Worm (Caenorhabditis elegans) whole organism, late embryonic: ENCODE measurements around the gene ZK1307.9.

Source experiments
- C08G9.2 ChIP-seq: sonication (generic microtip); optimal IDR thresholded peaks from 2 replicates; lab custom pipeline; 2016; ENCODE audit warnings: mild to moderate bottlenecking, missing genetic modification characterization, moderate library complexity, missing compliant biosample characterization
- F13H6.1 ChIP-seq: sonication (generic microtip); optimal IDR thresholded peaks from 2 replicates; lab custom pipeline; 2016; ENCODE audit warnings: missing genetic modification characterization, missing compliant biosample characterization
- K02D7.2 ChIP-seq: sonication (generic microtip); optimal IDR thresholded peaks from 2 replicates; lab custom pipeline; 2017; ENCODE audit warnings: mild to moderate bottlenecking, missing genetic modification characterization, missing compliant biosample characterization
- K09A11.1 ChIP-seq: sonication (generic microtip); optimal IDR thresholded peaks from 2 replicates; lab custom pipeline; 2017; ENCODE audit warnings: antibody characterized with exemption, mild to moderate bottlenecking, missing genetic modification characterization, missing compliant biosample characterization; ENCODE audit not compliant: insufficient read depth
- Y22D7AL.16 ChIP-seq: sonication (generic microtip); optimal IDR thresholded peaks from 2 replicates; lab custom pipeline; 2016; ENCODE audit warnings: missing genetic modification characterization, missing compliant biosample characterization
- ahr-1 ChIP-seq: sonication (generic microtip); optimal IDR thresholded peaks from 2 replicates; lab custom pipeline; 2016; ENCODE audit warnings: missing genetic modification characterization, missing compliant biosample characterization
- ama-1 ChIP-seq: fragments of 150-350 bp; optimal IDR thresholded peaks from 2 replicates; lab custom pipeline; 2014
- ceh-22 ChIP-seq: sonication (generic microtip); optimal IDR thresholded peaks from 2 replicates; lab custom pipeline; 2017; ENCODE audit warnings: missing biosample characterization, missing genetic modification characterization
- ceh-30 ChIP-seq: fragments of 150-350 bp; optimal IDR thresholded peaks from 2 replicates; lab custom pipeline; 2014; ENCODE audit warnings: missing biosample characterization, missing genetic modification characterization
- ceh-31 ChIP-seq: sonication (generic microtip); optimal IDR thresholded peaks from 2 replicates; lab custom pipeline; 2016; ENCODE audit warnings: missing genetic modification characterization, missing compliant biosample characterization
- ceh-48 ChIP-seq: sonication (generic microtip); optimal IDR thresholded peaks from 2 replicates; lab custom pipeline; 2016; ENCODE audit warnings: missing genetic modification characterization, inconsistent platforms, missing compliant biosample characterization
- ceh-6 ChIP-seq: fragments of 200-800 bp; sonication (Bioruptor generic); optimal IDR thresholded peaks from 2 replicates; lab custom pipeline; 2018; ENCODE audit warnings: mild to moderate bottlenecking, missing genetic modification characterization, missing compliant biosample characterization
- dmd-4 ChIP-seq: sonication (generic microtip); optimal IDR thresholded peaks from 2 replicates; lab custom pipeline; 2016; ENCODE audit warnings: borderline replicate concordance, missing genetic modification characterization, missing compliant biosample characterization
- elt-2 ChIP-seq: sonication (generic microtip); optimal IDR thresholded peaks from 2 replicates; lab custom pipeline; 2016; ENCODE audit warnings: missing genetic modification reagents, missing genetic modification characterization, missing compliant biosample characterization
- ets-4 ChIP-seq: sonication (generic microtip); optimal IDR thresholded peaks from 2 replicates; lab custom pipeline; 2016; ENCODE audit warnings: missing genetic modification characterization, missing compliant biosample characterization
- eyg-1 ChIP-seq: sonication (generic microtip); optimal IDR thresholded peaks from 2 replicates; lab custom pipeline; 2016; ENCODE audit warnings: missing genotype, missing genetic modification characterization, missing compliant biosample characterization
- fkh-10 ChIP-seq: fragments of 150-350 bp; optimal IDR thresholded peaks from 2 replicates; lab custom pipeline; 2014; ENCODE audit warnings: missing biosample characterization, missing genetic modification reagents, missing genetic modification characterization
- gmeb-2 ChIP-seq: sonication (generic microtip); optimal IDR thresholded peaks from 2 replicates; lab custom pipeline; 2016; ENCODE audit warnings: missing genetic modification characterization, inconsistent platforms, missing compliant biosample characterization
- hlh-13 ChIP-seq: fragments of 200-800 bp; sonication (Bioruptor generic); optimal IDR thresholded peaks from 2 replicates; lab custom pipeline; 2018; ENCODE audit warnings: mild to moderate bottlenecking, missing genetic modification characterization, missing compliant biosample characterization
- hlh-15 ChIP-seq: sonication (generic microtip); optimal IDR thresholded peaks from 2 replicates; lab custom pipeline; 2016; ENCODE audit warnings: missing genetic modification characterization, missing compliant biosample characterization
- hlh-30 ChIP-seq: sonication (generic microtip); optimal IDR thresholded peaks from 2 replicates; lab custom pipeline; 2017; ENCODE audit warnings: antibody characterized with exemption, missing genetic modification characterization, missing compliant biosample characterization; ENCODE audit not compliant: insufficient read depth
- hlh-6 ChIP-seq: sonication (generic microtip); optimal IDR thresholded peaks from 2 replicates; lab custom pipeline; 2016; ENCODE audit warnings: missing genotype, missing genetic modification characterization, missing compliant biosample characterization
- lin-11 ChIP-seq: fragments of 200-800 bp; sonication (Bioruptor generic); optimal IDR thresholded peaks from 2 replicates; lab custom pipeline; 2018; ENCODE audit warnings: mild to moderate bottlenecking, missing genetic modification characterization, missing compliant biosample characterization
- nfya-1 ChIP-seq: sonication (generic microtip); optimal IDR thresholded peaks from 2 replicates; lab custom pipeline; 2017; ENCODE audit warnings: missing genetic modification characterization, mild to moderate bottlenecking, missing compliant biosample characterization, antibody characterized with exemption, moderate library complexity
- pqm-1 ChIP-seq: sonication (generic microtip); optimal IDR thresholded peaks from 2 replicates; lab custom pipeline; 2016; ENCODE audit warnings: missing genetic modification characterization, missing compliant biosample characterization
- rnt-1 ChIP-seq: sonication (generic microtip); optimal IDR thresholded peaks from 2 replicates; lab custom pipeline; 2016; ENCODE audit warnings: missing genetic modification characterization, missing compliant biosample characterization
- sox-2 ChIP-seq: fragments of 200-800 bp; sonication (Bioruptor generic); IDR thresholded peaks from 2 replicates; pipeline ENCODE4 v1.3.6; 2022; ENCODE audit warnings: missing genetic modification reagents, missing genetic modification characterization, missing compliant biosample characterization
- tbx-2 ChIP-seq: sonication (generic microtip); optimal IDR thresholded peaks from 2 replicates; lab custom pipeline; 2016; ENCODE audit warnings: missing genetic modification characterization, missing compliant biosample characterization
- tbx-7 ChIP-seq: sonication (generic microtip); optimal IDR thresholded peaks from 2 replicates; lab custom pipeline; 2016; ENCODE audit warnings: missing genotype, missing genetic modification characterization, missing compliant biosample characterization
- unc-42 ChIP-seq: sonication (generic microtip); optimal IDR thresholded peaks from 2 replicates; lab custom pipeline; 2016; ENCODE audit warnings: missing genotype, missing genetic modification characterization, missing compliant biosample characterization
- unc-86 ChIP-seq: sonication (generic microtip); optimal IDR thresholded peaks from 2 replicates; lab custom pipeline; 2016; ENCODE audit warnings: missing genetic modification characterization, missing compliant biosample characterization

ZK1307.9 gene

ce11 chrII:9652919-9653318 lies 3.6 kb downstream of the ZK1307.9 start, which contains the start of gene ZK1307.3:
TSS of gene ZK1307.3 (minus strand) at chrII:9653019.
- TF ChIP-seq K09A11.1 (tag; lab: Kevin White, UChicago) (no peak), ahr-1 (tag; lab: Kevin White, UChicago) (no peak), C08G9.2 (tag; lab: Kevin White, UChicago) (no peak), unc-86 (tag; lab: Kevin White, UChicago) (no peak), ets-4 (tag; lab: Kevin White, UChicago) (no peak), sox-2 (GFP tag; lab: Robert Waterston, UW) (no peak)

DNA sequence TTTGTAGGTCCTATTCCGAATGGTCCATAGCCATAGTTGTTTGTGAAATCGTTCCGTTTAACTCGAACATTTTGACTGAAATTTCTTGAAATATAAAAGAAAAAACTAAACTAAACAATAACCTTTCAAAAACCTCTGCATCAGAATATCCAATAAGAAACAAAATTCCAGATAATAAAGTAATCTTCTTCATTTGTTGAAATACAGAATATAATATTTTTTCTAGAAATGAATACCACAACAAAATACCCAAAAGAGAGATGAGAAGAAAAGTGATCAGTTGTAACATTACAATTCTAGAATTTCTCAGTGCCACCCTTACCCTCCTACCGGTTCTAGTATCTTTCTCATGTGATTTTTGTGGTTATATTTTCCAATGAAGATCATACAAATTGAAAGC lies 4.4 kb downstream of the ZK1307.9 start, which contains the start of gene ZK1307.2:
TSS of gene ZK1307.2 (minus strand) at position 274 of the 400 bp plus-strand sequence.
- no peak for TF ChIP-seq rnt-1 (tag; lab: Kevin White, UChicago)

- TF ChIP-seq ceh-30 (tag; lab: Kevin White, UChicago) (no peak), hlh-6 (no peak), Y22D7AL.16 (tag; lab: Kevin White, UChicago) (no peak), K02D7.2 (tag; lab: Kevin White, UChicago) (no peak), F13H6.1 (tag; lab: Kevin White, UChicago) (no peak), elt-2 (tag; lab: Kevin White, UChicago) (peak; percentile 29)
- TF ChIP-seq, all 69 proteins: peak for 1
Observed at ce11 chrII:9655530-9656139, 6.3 kb downstream of the ZK1307.9 start, which contains the start of gene ZK1307.1. TSS of gene ZK1307.1 (minus strand) at chrII:9655580.

- TF ChIP-seq elt-2 (tag; lab: Kevin White, UChicago) (peak; percentile 19), sox-2 (GFP tag; lab: Robert Waterston, UW) (no peak)
- TF ChIP-seq, all 69 proteins: peak for 1
Observed at ce11 chrII:9656210-9656755, 7.0 kb downstream of the ZK1307.9 start, which contains the start of gene gstk-1. TSS of gene gstk-1 (plus strand) at chrII:9656705.

ce11 chrII:9658915-9659314 lies 9.6 kb downstream of the ZK1307.9 start, which contains the start of gene ZK1320.2:
TSS of gene ZK1320.2 (minus strand) at chrII:9659002.
- TF ChIP-seq hlh-6, result no peak
- no peak for TF ChIP-seq ceh-6 (GFP tag; lab: Kevin White, UChicago)
- TF ChIP-seq tbx-2, result no peak
- no peak for TF ChIP-seq ceh-48 (tag; lab: Kevin White, UChicago)
- TF ChIP-seq eyg-1 (tag; lab: Kevin White, UChicago), result no peak
- no peak for TF ChIP-seq ceh-22 (tag; lab: Kevin White, UChicago)
- TF ChIP-seq lin-11 (tag; lab: Kevin White, UChicago), result no peak
- no peak for TF ChIP-seq unc-42 (tag; lab: Kevin White, UChicago)
- no peak for TF ChIP-seq gmeb-2 (tag; lab: Kevin White, UChicago)
- no peak for TF ChIP-seq ama-1
- TF ChIP-seq hlh-30 (tag; lab: Kevin White, UChicago), result no peak
- TF ChIP-seq tbx-7 (tag; lab: Kevin White, UChicago), result no peak
- no peak for TF ChIP-seq ceh-31 (tag; lab: Kevin White, UChicago)
- TF ChIP-seq nfya-1 (tag; lab: Kevin White, UChicago), result no peak
- TF ChIP-seq dmd-4 (tag; lab: Kevin White, UChicago), result no peak
- no peak for TF ChIP-seq fkh-10
- TF ChIP-seq K02D7.2 (tag; lab: Kevin White, UChicago), result no peak
- TF ChIP-seq, all 69 proteins: peak for 0

DNA sequence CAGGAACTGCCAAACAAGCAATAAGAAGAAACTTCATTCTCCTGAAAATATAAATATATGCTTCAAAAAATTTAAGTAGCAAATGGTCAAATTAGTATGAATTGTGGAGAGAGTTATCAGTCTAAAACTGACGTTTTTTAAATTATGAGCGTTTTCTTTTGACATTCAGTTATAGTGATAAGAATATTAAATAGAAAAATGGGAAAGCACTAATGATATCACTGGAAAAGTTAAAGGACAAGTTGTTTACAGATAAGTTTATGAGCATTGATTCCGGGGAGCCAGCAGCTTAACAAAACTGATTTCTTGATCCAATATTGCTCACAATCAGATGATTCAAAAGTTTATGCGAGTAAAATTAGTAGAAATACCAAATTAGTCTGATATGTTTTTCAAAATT lies 11.1 kb downstream of the ZK1307.9 start, which contains the start of gene ZK1320.3:
TSS of gene ZK1320.3 (minus strand) at position 41 of the 400 bp plus-strand sequence.
- TF ChIP-seq hlh-15 (no peak), dmd-4 (tag; lab: Kevin White, UChicago) (no peak), hlh-13 (GFP tag; lab: Kevin White, UChicago) (no peak), hlh-6 (no peak), pqm-1 (tag; lab: Kevin White, UChicago) (no peak), ets-4 (tag; lab: Kevin White, UChicago) (no peak)
